Fruit fly (Drosophila melanogaster) whole organism, pupa: ENCODE data around the gene CG43072.

Experiments
- CG10348 ChIP-seq: fragments of 200-800 bp; sonication (Bioruptor generic); IDR thresholded peaks from 2 replicates; pipeline ENCODE4 v1.3.6; 2022; ENCODE audit warnings: missing biosample characterization, missing genetic modification characterization
- CG12605 ChIP-seq: fragments of 200-800 bp; sonication (Bioruptor generic); IDR thresholded peaks from 2 replicates; pipeline ENCODE4 v1.3.6; 2022; ENCODE audit warnings: missing biosample characterization, missing genetic modification characterization
- CG13204 ChIP-seq: fragments of 200-800 bp; sonication (Bioruptor generic); optimal IDR thresholded peaks from 2 replicates; lab custom pipeline; 2018; ENCODE audit warnings: missing biosample characterization, mild to moderate bottlenecking, missing genetic modification characterization, moderate library complexity
- CG14655 ChIP-seq: fragments of 200-800 bp; sonication (Bioruptor generic); optimal IDR thresholded peaks from 3 replicates; lab custom pipeline; 2017; ENCODE audit warnings: mild to moderate bottlenecking, missing biosample characterization, missing genetic modification reagents, missing genetic modification characterization
- CG15710 ChIP-seq: fragments of 200-800 bp; sonication (Bioruptor generic); optimal IDR thresholded peaks from 2 replicates; lab custom pipeline; 2018; ENCODE audit warnings: missing biosample characterization, mild to moderate bottlenecking, missing genetic modification characterization, moderate library complexity
- CG17806 ChIP-seq: fragments of 200-800 bp; sonication (Bioruptor generic); optimal IDR thresholded peaks from 2 replicates; lab custom pipeline; 2018; ENCODE audit warnings: missing biosample characterization, mild to moderate bottlenecking, missing genetic modification characterization, moderate library complexity
- CG32121 ChIP-seq: fragments of 200-800 bp; sonication (Bioruptor generic); IDR thresholded peaks from 2 replicates; pipeline ENCODE4 v1.3.6; 2022; ENCODE audit warnings: missing biosample characterization, missing genetic modification characterization
- CG34367 ChIP-seq: fragments of 200-800 bp; sonication (Bioruptor generic); optimal IDR thresholded peaks from 2 replicates; lab custom pipeline; 2018; ENCODE audit warnings: missing biosample characterization, mild to moderate bottlenecking, missing genetic modification characterization
- CG4496 ChIP-seq: fragments of 200-800 bp; sonication (Bioruptor generic); IDR thresholded peaks from 3 replicates; pipeline ENCODE4 v1.3.6; 2022; ENCODE audit warnings: missing biosample characterization, missing genetic modification characterization
- CG8159 ChIP-seq: fragments of 200-800 bp; sonication (Bioruptor generic); optimal IDR thresholded peaks from 3 replicates; lab custom pipeline; 2018; ENCODE audit warnings: missing biosample characterization, mild to moderate bottlenecking, missing genetic modification characterization, moderate library complexity
- CG8301 ChIP-seq: fragments of 200-800 bp; sonication (Bioruptor generic); optimal IDR thresholded peaks from 2 replicates; lab custom pipeline; 2018; ENCODE audit warnings: missing biosample characterization, mild to moderate bottlenecking, missing genetic modification characterization
- CG9948 ChIP-seq: fragments of 200-800 bp; sonication (Bioruptor generic); optimal IDR thresholded peaks from 2 replicates; lab custom pipeline; 2018; ENCODE audit warnings: missing biosample characterization, mild to moderate bottlenecking, missing genetic modification characterization, moderate library complexity
- D1 ChIP-seq: fragments of 200-800 bp; sonication (Bioruptor generic); optimal IDR thresholded peaks from 2 replicates; lab custom pipeline; 2018; ENCODE audit warnings: missing biosample characterization, mild to moderate bottlenecking, missing genetic modification characterization, moderate library complexity
- EcR ChIP-seq: fragments of 200-800 bp; sonication (Bioruptor generic); optimal IDR thresholded peaks from 3 replicates; lab custom pipeline; 2019; ENCODE audit warnings: missing biosample characterization, missing genetic modification characterization, mild to moderate bottlenecking, moderate library complexity, missing genetic modification reagents
- Ets98B ChIP-seq: fragments of 200-800 bp; sonication (Bioruptor generic); IDR thresholded peaks from 2 replicates; pipeline ENCODE4 v1.3.6; 2022; ENCODE audit warnings: missing biosample characterization, missing genetic modification characterization
- Pif1A ChIP-seq: fragments of 200-800 bp; sonication (Bioruptor generic); optimal IDR thresholded peaks from 3 replicates; lab custom pipeline; 2016; ENCODE audit warnings: missing biosample characterization, missing genetic modification characterization
- Pif1B ChIP-seq: fragments of 200-800 bp; sonication (Bioruptor generic); optimal IDR thresholded peaks from 3 replicates; lab custom pipeline; 2016; ENCODE audit warnings: missing biosample characterization, missing genetic modification characterization
- Snoo ChIP-seq: fragments of 200-800 bp; sonication (Bioruptor generic); optimal IDR thresholded peaks from 3 replicates; lab custom pipeline; 2017; ENCODE audit warnings: missing biosample characterization, mild to moderate bottlenecking, missing genetic modification characterization, inconsistent platforms
- fd96Ca ChIP-seq: fragments of 200-800 bp; sonication (Bioruptor generic); IDR thresholded peaks from 3 replicates; pipeline ENCODE4 v1.3.6; 2022; ENCODE audit warnings: missing biosample characterization, missing genetic modification characterization
- gl ChIP-seq: fragments of 200-800 bp; sonication (Bioruptor generic); optimal IDR thresholded peaks from 2 replicates; lab custom pipeline; 2018; ENCODE audit warnings: missing biosample characterization, mild to moderate bottlenecking, missing genetic modification characterization
- rn ChIP-seq: fragments of 200-800 bp; sonication (Bioruptor generic); IDR thresholded peaks from 2 replicates; pipeline ENCODE4 v1.3.6; 2022; ENCODE audit warnings: missing biosample characterization, missing genetic modification characterization

Gene CG43072

dm6 chr3L:21040831-21041230, 24.8 kb upstream of the CG43072 start:
- TF ChIP-seq Snoo (tag; lab: Kevin White, UChicago), result no peak
- no peak for TF ChIP-seq CG34367 (tag; lab: Kevin White, UChicago)
- TF ChIP-seq CG32121 (GFP tag; lab: Robert Waterston, UW), result peak; percentile 63; the same call in 1 of the 2 replicates
- no peak for TF ChIP-seq CG4496 (GFP tag; lab: Robert Waterston, UW)

- TF ChIP-seq Pif1A (GFP tag; lab: Kevin White, UChicago), result peak; percentile 46
- TF ChIP-seq CG8301 (tag; lab: Kevin White, UChicago), result peak; percentile 46
- peak; percentile 27; the same call in 1 of the 2 replicates for TF ChIP-seq CG10348 (GFP tag; lab: Robert Waterston, UW)
- peak; percentile 67 for TF ChIP-seq CG17806 (tag; lab: Kevin White, UChicago)
- peak; percentile 64 for TF ChIP-seq CG8159 (tag; lab: Kevin White, UChicago)
- no peak for TF ChIP-seq CG13204
- TF ChIP-seq fd96Ca (GFP tag; lab: Robert Waterston, UW), result peak; percentile 45; the same call in 2 of the 3 replicates
- peak; percentile 39 for TF ChIP-seq CG14655 (GFP tag; lab: Kevin White, UChicago)
- TF ChIP-seq rn (GFP tag; lab: Robert Waterston, UW), result 0 out of 2 replicates have a peak, but pooled peaks have one; percentile 5
- no peak for TF ChIP-seq D1 (tag; lab: Kevin White, UChicago)
- peak; percentile 55 for TF ChIP-seq CG9948
- peak; percentile 26; the same call in 1 of the 2 replicates for TF ChIP-seq CG12605
- TF ChIP-seq gl, result peak; percentile 22
- TF ChIP-seq Snoo (tag; lab: Kevin White, UChicago), result peak; percentile 18
- TF ChIP-seq CG4496 (GFP tag; lab: Robert Waterston, UW), result peak; percentile 73
- TF ChIP-seq CG32121 (GFP tag; lab: Robert Waterston, UW), result peak; percentile 69
- no peak for TF ChIP-seq EcR (GFP tag; lab: Kevin White, UChicago)
- no peak for TF ChIP-seq Pif1B
- peak; percentile 70 for TF ChIP-seq CG15710 (tag; lab: Kevin White, UChicago)
- peak; percentile 50 for TF ChIP-seq Ets98B (GFP tag; lab: Robert Waterston, UW)
- peak; percentile 19 for TF ChIP-seq CG34367 (tag; lab: Kevin White, UChicago)
These were observed 23.4 kb upstream of the CG43072 start for dm6 chr3L:21041952-21042933.

dm6 chr3L:21043435-21043834, 22.2 kb upstream of the CG43072 start:
- TF ChIP-seq CG9948 (no peak), fd96Ca (GFP tag; lab: Robert Waterston, UW) (no peak), Ets98B (GFP tag; lab: Robert Waterston, UW) (no peak), Pif1A (GFP tag; lab: Kevin White, UChicago) (no peak), CG17806 (tag; lab: Kevin White, UChicago) (no peak), CG8159 (tag; lab: Kevin White, UChicago) (no peak), gl (no peak), CG15710 (tag; lab: Kevin White, UChicago) (no peak), CG14655 (GFP tag; lab: Kevin White, UChicago) (no peak), CG13204 (no peak), CG32121 (GFP tag; lab: Robert Waterston, UW) (no peak), CG12605 (no peak), D1 (tag; lab: Kevin White, UChicago) (no peak)
- TF ChIP-seq, all 21 proteins: peak for 0

dm6 chr3L:21043894-21044682, 21.6 kb upstream of the CG43072 start:
- TF ChIP-seq Ets98B (GFP tag; lab: Robert Waterston, UW), result no peak
- TF ChIP-seq gl, result no peak
- peak; percentile 45 for TF ChIP-seq CG34367 (tag; lab: Kevin White, UChicago)
- peak; percentile 59 for TF ChIP-seq CG9948
- peak; percentile 46 for TF ChIP-seq CG17806 (tag; lab: Kevin White, UChicago)
- TF ChIP-seq Pif1A (GFP tag; lab: Kevin White, UChicago), result peak; percentile 29
- no peak for TF ChIP-seq CG32121 (GFP tag; lab: Robert Waterston, UW)
- peak; percentile 47; the same call in 1 of the 3 replicates for TF ChIP-seq CG4496 (GFP tag; lab: Robert Waterston, UW)
- peak; percentile 32 for TF ChIP-seq CG8301 (tag; lab: Kevin White, UChicago)
- no peak for TF ChIP-seq CG13204
- 0 out of 3 replicates have a peak, but pooled peaks have one; percentile 25 for TF ChIP-seq fd96Ca (GFP tag; lab: Robert Waterston, UW)
- TF ChIP-seq CG8159 (tag; lab: Kevin White, UChicago), result peak; percentile 71
- TF ChIP-seq CG15710 (tag; lab: Kevin White, UChicago), result peak; percentile 65
- no peak for TF ChIP-seq rn (GFP tag; lab: Robert Waterston, UW)
- TF ChIP-seq EcR (GFP tag; lab: Kevin White, UChicago), result no peak
- no peak for TF ChIP-seq Snoo (tag; lab: Kevin White, UChicago)
- no peak for TF ChIP-seq Pif1B
- no peak for TF ChIP-seq CG12605
- TF ChIP-seq CG10348 (GFP tag; lab: Robert Waterston, UW), result no peak
- peak; percentile 58 for TF ChIP-seq CG14655 (GFP tag; lab: Kevin White, UChicago)
- TF ChIP-seq D1 (tag; lab: Kevin White, UChicago), result no peak
